Worm (Caenorhabditis elegans) whole organism, L4/young adult: ENCODE measurements around the gene ace-1.

Experiments
- dao-5 ChIP-seq: sonication (generic microtip); optimal IDR thresholded peaks from 2 replicates; lab custom pipeline; 2016; ENCODE audit warnings: missing genotype, missing genetic modification characterization, moderate library complexity, missing compliant biosample characterization
- him-1 ChIP-seq: sonication (generic microtip); optimal IDR thresholded peaks from 2 replicates; lab custom pipeline; 2016; ENCODE audit warnings: missing genotype, missing genetic modification reagents, missing genetic modification characterization, missing compliant biosample characterization

DNA sequence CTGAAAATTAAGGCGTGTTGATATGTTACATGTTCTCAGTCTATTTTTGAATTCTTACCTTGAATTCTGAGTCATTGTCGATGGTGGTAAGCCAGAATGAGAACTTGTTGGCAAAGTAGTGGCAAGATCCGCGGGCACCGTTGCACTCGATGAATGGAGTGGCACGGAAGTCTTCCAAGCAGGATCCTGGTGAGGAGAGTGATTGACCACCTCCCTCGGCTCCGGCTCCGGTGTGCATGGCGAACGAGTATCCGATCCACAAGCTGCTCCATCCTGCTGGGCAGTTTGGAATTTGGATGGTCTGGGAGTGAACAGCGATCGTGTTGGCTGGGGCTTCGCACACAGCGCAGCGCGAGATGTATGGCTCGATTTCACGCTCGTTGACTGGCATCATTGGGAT lies 14.0 kb downstream of the ace-1 start:
- TF ChIP-seq dao-5 (tag; lab: Kevin White, UChicago) (no peak), him-1 (tag; lab: Kevin White, UChicago) (no peak)
